Fruit fly (Drosophila melanogaster) whole organism: ENCODE data around the gene fon.

Experiments used
- CG8478 ChIP-seq: fragments of >200 bp; optimal IDR thresholded peaks from 2 replicates; lab custom pipeline; 2018; ENCODE audit warnings: inconsistent platforms
- Dll ChIP-seq: fragments of >200 bp; optimal IDR thresholded peaks from 2 replicates; lab custom pipeline; 2017
- EcR ChIP-seq, 2 experiments: fragments of >200 bp; optimal IDR thresholded peaks; 2 replicates each; lab custom pipeline; 2017; ENCODE audit warnings: missing biosample characterization in 2 of 2, missing genetic modification characterization in 2 of 2, missing genetic modification reagents in 2 of 2
- pan ChIP-seq: fragments of >200 bp; optimal IDR thresholded peaks from 2 replicates; lab custom pipeline; 2017
- psq ChIP-seq: fragments of >200 bp; optimal IDR thresholded peaks from 2 replicates; lab custom pipeline; 2017
- usp ChIP-seq: fragments of >200 bp; optimal IDR thresholded peaks from 2 replicates; lab custom pipeline; 2017; ENCODE audit warnings: missing biosample characterization, missing genetic modification characterization, mixed read lengths

- TF ChIP-seq pan (lab: Kevin White, UChicago) (no peak), EcR (GFP tag; optimal IDR thresholded peaks at IDR 0.05; lab: Kevin White, UChicago) (no peak), CG8478 (lab: Kevin White, UChicago) (no peak), psq (lab: Kevin White, UChicago) (no peak), usp (GFP tag; lab: Kevin White, UChicago) (no peak), Dll (lab: Kevin White, UChicago) (no peak)
These were observed 32.0 kb upstream of the fon start, which contains the start of gene lectin-37Da for dm6 chr2L:19418017-19418416.
